Worm (Caenorhabditis elegans): ENCODE data around the gene ckb-1.

ce11 chrIII:4359900-4360299 is 5.2 kb upstream of the ckb-1 start:
- no peak for TF ChIP-seq tbx-2 (tag; optimal IDR thresholded peaks at IDR 0.05)
- no peak for TF ChIP-seq ceh-82 (tag; optimal IDR thresholded peaks at IDR 0.05)
- no peak for TF ChIP-seq lin-39 (tag; optimal IDR thresholded peaks at IDR 0.05)
- no peak for TF ChIP-seq ama-1 (optimal IDR thresholded peaks at IDR 0.05)
- no peak for TF ChIP-seq nhr-28 (tag; optimal IDR thresholded peaks at IDR 0.05)
- no peak for TF ChIP-seq nhr-76 (tag; optimal IDR thresholded peaks at IDR 0.05)
- no peak for TF ChIP-seq snpc-4 (tag; optimal IDR thresholded peaks at IDR 0.05)
- no peak for TF ChIP-seq aly-2 (tag; optimal IDR thresholded peaks at IDR 0.05)
- TF ChIP-seq R02D3.7 (tag; optimal IDR thresholded peaks at IDR 0.05) = no peak
- TF ChIP-seq nhr-67 (tag; optimal IDR thresholded peaks at IDR 0.05) = no peak
- TF ChIP-seq jun-1 (tag; optimal IDR thresholded peaks at IDR 0.05) = no peak
- TF ChIP-seq nhr-237 (tag; optimal IDR thresholded peaks at IDR 0.05) = no peak
- TF ChIP-seq eor-1 (tag; optimal IDR thresholded peaks at IDR 0.05) = no peak
- no peak for TF ChIP-seq unc-62 (GFP tag; optimal IDR thresholded peaks at IDR 0.05)

Measured in whole organism, L3 larva.